Worm (Caenorhabditis elegans) whole organism, early embryonic: ENCODE data around the gene C54F6.18.

ENCODE experiments used
- F13C5.2 ChIP-seq: sonication (generic microtip); optimal IDR thresholded peaks from 2 replicates; lab custom pipeline; 2017; ENCODE audit warnings: mild to moderate bottlenecking, missing genetic modification characterization, inconsistent platforms, missing compliant biosample characterization
- ama-1 ChIP-seq: fragments of 150-350 bp; optimal IDR thresholded peaks from 2 replicates; lab custom pipeline; 2014
- ceh-36 ChIP-seq: sonication (generic microtip); optimal IDR thresholded peaks from 2 replicates; lab custom pipeline; 2016; ENCODE audit warnings: missing genetic modification characterization, inconsistent platforms, missing compliant biosample characterization
- flt-1 ChIP-seq: fragments of 200-800 bp; sonication (Bioruptor generic); IDR thresholded peaks from 2 replicates; pipeline ENCODE4 v1.3.6; 2022; ENCODE audit warnings: missing genetic modification characterization, missing compliant biosample characterization
- hmbx-1 ChIP-seq: sonication (generic microtip); optimal IDR thresholded peaks from 2 replicates; lab custom pipeline; 2016; ENCODE audit warnings: mild to moderate bottlenecking, missing genetic modification characterization, missing compliant biosample characterization
- hmg-4 ChIP-seq: fragments of 200-800 bp; sonication (Bioruptor generic); optimal IDR thresholded peaks from 2 replicates; lab custom pipeline; 2018; ENCODE audit warnings: mild to moderate bottlenecking, missing genetic modification characterization, missing compliant biosample characterization
- hnd-1 ChIP-seq: sonication (generic microtip); optimal IDR thresholded peaks from 2 replicates; lab custom pipeline; 2016; ENCODE audit warnings: missing genetic modification characterization, missing compliant biosample characterization
- pes-1 ChIP-seq: fragments of 200-800 bp; sonication (Bioruptor generic); IDR thresholded peaks from 2 replicates; pipeline ENCODE4 v1.3.6; 2022; ENCODE audit warnings: missing genetic modification reagents, missing genetic modification characterization, missing compliant biosample characterization
- scrt-1 ChIP-seq: fragments of 200-800 bp; sonication (Bioruptor generic); IDR thresholded peaks from 2 replicates; pipeline ENCODE4 v1.3.6; 2022; ENCODE audit warnings: missing genetic modification characterization, missing compliant biosample characterization
- tbx-37 ChIP-seq: fragments of 200-800 bp; sonication (Bioruptor generic); conservative IDR thresholded peaks from 2 replicates; pipeline ENCODE4 v1.3.6; 2022; ENCODE audit warnings: missing genetic modification reagents, missing genetic modification characterization, missing compliant biosample characterization

- TF ChIP-seq hnd-1 (tag; lab: Kevin White, UChicago) (no peak), hmbx-1 (tag; lab: Kevin White, UChicago) (no peak), ama-1 (lab: Kevin White, UChicago) (no peak), scrt-1 (GFP tag; lab: Robert Waterston, UW) (no peak), ceh-36 (tag; lab: Kevin White, UChicago) (no peak), tbx-37 (GFP tag; lab: Robert Waterston, UW) (no peak), flt-1 (no peak), hmg-4 (GFP tag; lab: Kevin White, UChicago) (no peak), F13C5.2 (no peak), pes-1 (GFP tag; lab: Robert Waterston, UW) (no peak)
These were observed at the start of gene C54F6.18 for ce11 chrV:7525695-7526094.
